Fruit fly (Drosophila melanogaster) whole organism, embryonic: ENCODE data around the gene Usp5.

ENCODE experiments used
- Ada2b ChIP-seq: fragments of 200-800 bp; sonication (Bioruptor generic); IDR thresholded peaks from 2 replicates; pipeline ENCODE4 v1.3.6; 2022; ENCODE audit warnings: missing biosample characterization, missing genetic modification characterization
- BtbVII ChIP-seq: fragments of 200-800 bp; sonication (Bioruptor generic); optimal IDR thresholded peaks from 3 replicates; lab custom pipeline; 2017; ENCODE audit warnings: missing biosample characterization, mild to moderate bottlenecking, missing genetic modification characterization
- Bteb2 ChIP-seq: fragments of 200-800 bp; sonication (Bioruptor generic); optimal IDR thresholded peaks from 2 replicates; lab custom pipeline; 2016; ENCODE audit warnings: missing biosample characterization, missing genetic modification characterization
- CG10267 ChIP-seq: fragments of 200-800 bp; sonication (Bioruptor generic); optimal IDR thresholded peaks from 2 replicates; lab custom pipeline; 2018; ENCODE audit warnings: missing biosample characterization, mild to moderate bottlenecking, missing genetic modification characterization, moderate library complexity
- CG11456 ChIP-seq: fragments of 200-800 bp; sonication (Bioruptor generic); IDR thresholded peaks from 3 replicates; pipeline ENCODE4 v1.3.6; 2022; ENCODE audit warnings: missing biosample characterization, missing genetic modification characterization
- CG11695 ChIP-seq: fragments of 200-800 bp; sonication (Bioruptor generic); IDR thresholded peaks from 3 replicates; pipeline ENCODE4 v1.3.6; 2022; ENCODE audit warnings: missing biosample characterization, missing genetic modification characterization
- CG11696 ChIP-seq: fragments of 200-800 bp; sonication (Bioruptor generic); IDR thresholded peaks from 2 replicates; pipeline ENCODE4 v1.3.6; 2022; ENCODE audit warnings: missing biosample characterization, missing genetic modification characterization
- CG13287 ChIP-seq: fragments of 200-800 bp; sonication (Bioruptor generic); IDR thresholded peaks from 2 replicates; pipeline ENCODE4 v1.3.6; 2022; ENCODE audit warnings: missing biosample characterization, missing genetic modification characterization; ENCODE audit not compliant: partially characterized antibody
- CG13894 ChIP-seq: fragments of 200-800 bp; sonication (Bioruptor generic); optimal IDR thresholded peaks from 3 replicates; lab custom pipeline; 2018; ENCODE audit warnings: missing biosample characterization, mild to moderate bottlenecking, missing genetic modification characterization, moderate library complexity
- CG15601 ChIP-seq: fragments of 200-800 bp; sonication (Bioruptor generic); optimal IDR thresholded peaks from 3 replicates; lab custom pipeline; 2019; ENCODE audit warnings: missing biosample characterization, mild to moderate bottlenecking, missing genetic modification characterization, moderate library complexity
- CG16815 ChIP-seq: fragments of 200-800 bp; sonication (Bioruptor generic); optimal IDR thresholded peaks from 3 replicates; lab custom pipeline; 2017; ENCODE audit warnings: missing biosample characterization, mild to moderate bottlenecking, missing genetic modification characterization
- CG17802 ChIP-seq: fragments of 200-800 bp; sonication (Bioruptor generic); optimal IDR thresholded peaks from 2 replicates; lab custom pipeline; 2018; ENCODE audit warnings: missing biosample characterization, mild to moderate bottlenecking, missing genetic modification characterization, moderate library complexity
- CG18476 ChIP-seq: fragments of 200-800 bp; sonication (Bioruptor generic); optimal IDR thresholded peaks from 2 replicates; lab custom pipeline; 2016; ENCODE audit warnings: missing biosample characterization, mild to moderate bottlenecking, missing genetic modification characterization
- CG2875 ChIP-seq: fragments of 200-800 bp; sonication (Bioruptor generic); optimal IDR thresholded peaks from 2 replicates; lab custom pipeline; 2017; ENCODE audit warnings: missing biosample characterization, mild to moderate bottlenecking, missing genetic modification characterization, missing genetic modification reagents
- CG2889 ChIP-seq: fragments of 200-800 bp; sonication (Bioruptor generic); IDR thresholded peaks from 3 replicates; pipeline ENCODE4 v1.3.6; 2022; ENCODE audit warnings: missing biosample characterization, missing genetic modification characterization
- CG31365 ChIP-seq: fragments of 200-800 bp; sonication (Bioruptor generic); optimal IDR thresholded peaks from 2 replicates; lab custom pipeline; 2018; ENCODE audit warnings: missing biosample characterization, mild to moderate bottlenecking, missing genetic modification characterization
- CG31388 ChIP-seq: fragments of 200-800 bp; sonication (Bioruptor generic); optimal IDR thresholded peaks from 2 replicates; lab custom pipeline; 2016; ENCODE audit warnings: missing biosample characterization, missing genetic modification characterization
- CG32772 ChIP-seq: fragments of 200-800 bp; sonication (Bioruptor generic); IDR thresholded peaks from 2 replicates; pipeline ENCODE4 v1.3.6; 2022; ENCODE audit warnings: missing biosample characterization, missing genetic modification characterization
- CG3995 ChIP-seq: fragments of 200-800 bp; sonication (Bioruptor generic); optimal IDR thresholded peaks from 3 replicates; lab custom pipeline; 2016; ENCODE audit warnings: missing biosample characterization, missing genetic modification characterization
- CG4404 ChIP-seq: fragments of 200-800 bp; sonication (Bioruptor generic); IDR thresholded peaks from 2 replicates; pipeline ENCODE4 v1.3.6; 2022; ENCODE audit warnings: missing biosample characterization, missing genetic modification characterization
- CG6254 ChIP-seq: fragments of 200-800 bp; sonication (Bioruptor generic); optimal IDR thresholded peaks from 3 replicates; lab custom pipeline; 2017; ENCODE audit warnings: mild to moderate bottlenecking, missing biosample characterization, missing genetic modification reagents, missing genetic modification characterization
- CG8388 ChIP-seq: fragments of 200-800 bp; sonication (Bioruptor generic); optimal IDR thresholded peaks from 2 replicates; lab custom pipeline; 2019; ENCODE audit warnings: missing biosample characterization, mild to moderate bottlenecking, missing genetic modification characterization, moderate library complexity
- Chrac-16 ChIP-seq: fragments of 200-800 bp; sonication (Bioruptor generic); optimal IDR thresholded peaks from 3 replicates; lab custom pipeline; 2016; ENCODE audit warnings: missing biosample characterization, missing genetic modification characterization
- D19A ChIP-seq: fragments of 200-800 bp; optimal IDR thresholded peaks from 3 replicates; lab custom pipeline; 2019; ENCODE audit warnings: missing biosample characterization, mild to moderate bottlenecking, missing genetic modification characterization, moderate library complexity
- Dll ChIP-seq: fragments of 200-800 bp; sonication (Bioruptor generic); IDR thresholded peaks from 4 replicates; pipeline ENCODE4 v1.3.6; 2022; ENCODE audit warnings: missing biosample characterization, missing genetic modification characterization; ENCODE audit not compliant: partially characterized antibody
- Ets65A ChIP-seq: fragments of 200-800 bp; sonication (Bioruptor generic); peaks from one replicate; lab custom pipeline; 2016; ENCODE audit warnings: missing biosample characterization, missing genetic modification characterization
- MBD-R2 ChIP-seq: fragments of 200-800 bp; sonication (Bioruptor generic); IDR thresholded peaks from 2 replicates; pipeline ENCODE4 v1.3.6; 2022; ENCODE audit warnings: missing biosample characterization, missing genetic modification characterization
- Neu2 ChIP-seq: fragments of 200-800 bp; sonication (Bioruptor generic); optimal IDR thresholded peaks from 3 replicates; lab custom pipeline; 2016; ENCODE audit warnings: missing biosample characterization, missing genetic modification characterization, borderline replicate concordance
- Poxn ChIP-seq: fragments of 200-800 bp; sonication (Bioruptor generic); IDR thresholded peaks from 2 replicates; pipeline ENCODE4 v1.3.6; 2022; ENCODE audit warnings: missing biosample characterization, missing genetic modification characterization
- Ravus ChIP-seq: fragments of 200-800 bp; sonication (Bioruptor generic); IDR thresholded peaks from 2 replicates; pipeline ENCODE4 v1.3.6; 2022; ENCODE audit warnings: missing biosample characterization, missing genetic modification characterization
- Taf1 ChIP-seq: fragments of 200-800 bp; sonication (Bioruptor generic); IDR thresholded peaks from 2 replicates; pipeline ENCODE4 v1.3.6; 2022; ENCODE audit warnings: missing biosample characterization, missing genetic modification characterization
- Vsx1 ChIP-seq: fragments of 200-800 bp; sonication (Bioruptor generic); optimal IDR thresholded peaks from 2 replicates; lab custom pipeline; 2017; ENCODE audit warnings: missing biosample characterization, mild to moderate bottlenecking, missing genetic modification characterization, missing genetic modification reagents
- bigmax ChIP-seq: fragments of 200-800 bp; sonication (Bioruptor generic); optimal IDR thresholded peaks from 2 replicates; lab custom pipeline; 2018; ENCODE audit warnings: missing biosample characterization, mild to moderate bottlenecking, missing genetic modification characterization
- bowl ChIP-seq: fragments of 200-800 bp; sonication (Bioruptor generic); IDR thresholded peaks from 2 replicates; pipeline ENCODE4 v1.3.6; 2022; ENCODE audit warnings: missing biosample characterization, missing genetic modification characterization
- cg ChIP-seq: fragments of 200-800 bp; sonication (Bioruptor generic); optimal IDR thresholded peaks from 3 replicates; lab custom pipeline; 2019; ENCODE audit warnings: missing biosample characterization, mild to moderate bottlenecking, missing genetic modification characterization, moderate library complexity
- corto ChIP-seq: fragments of 200-800 bp; sonication (Bioruptor generic); optimal IDR thresholded peaks from 2 replicates; lab custom pipeline; 2016; ENCODE audit warnings: missing biosample characterization, mild to moderate bottlenecking, missing genetic modification characterization, moderate library complexity
- cwo ChIP-seq: fragments of 200-800 bp; sonication (Bioruptor generic); optimal IDR thresholded peaks from 3 replicates; lab custom pipeline; 2017; ENCODE audit warnings: missing biosample characterization, missing genetic modification characterization, mild to moderate bottlenecking, moderate library complexity, missing genetic modification reagents
- ems ChIP-seq: fragments of 200-800 bp; sonication (Bioruptor generic); optimal IDR thresholded peaks from 3 replicates; lab custom pipeline; 2016; ENCODE audit warnings: missing biosample characterization, missing genetic modification characterization
- h ChIP-seq: fragments of >200 bp; optimal IDR thresholded peaks from 2 replicates; lab custom pipeline; 2017
- her ChIP-seq: fragments of 200-800 bp; sonication (Bioruptor generic); optimal IDR thresholded peaks from 2 replicates; lab custom pipeline; 2016; ENCODE audit warnings: missing biosample characterization, missing genetic modification characterization
- hth ChIP-seq: fragments of >200 bp; optimal IDR thresholded peaks from 2 replicates; lab custom pipeline; 2017; ENCODE audit warnings: inconsistent platforms
- lbe ChIP-seq: fragments of 200-800 bp; sonication (Bioruptor generic); optimal IDR thresholded peaks from 2 replicates; lab custom pipeline; 2016; ENCODE audit warnings: missing biosample characterization, mild to moderate bottlenecking, missing genetic modification characterization
- maf-S ChIP-seq: fragments of 200-800 bp; sonication (Bioruptor generic); optimal IDR thresholded peaks from 2 replicates; lab custom pipeline; 2016; ENCODE audit warnings: missing biosample characterization, missing genetic modification characterization
- onecut ChIP-seq: fragments of 200-800 bp; sonication (Bioruptor generic); IDR thresholded peaks from 2 replicates; pipeline ENCODE4 v1.3.6; 2022; ENCODE audit warnings: missing biosample characterization, missing genetic modification characterization
- org-1 ChIP-seq: fragments of 200-800 bp; sonication (Bioruptor generic); optimal IDR thresholded peaks from 2 replicates; lab custom pipeline; 2017; ENCODE audit warnings: missing biosample characterization, missing genetic modification characterization
- psq ChIP-seq: fragments of 200-800 bp; sonication (Bioruptor generic); optimal IDR thresholded peaks from 2 replicates; lab custom pipeline; 2017; ENCODE audit warnings: missing biosample characterization, missing genetic modification characterization
- sd ChIP-seq: fragments of 200-800 bp; sonication (Bioruptor generic); optimal IDR thresholded peaks from 3 replicates; lab custom pipeline; 2018; ENCODE audit warnings: missing biosample characterization, mild to moderate bottlenecking, missing genetic modification characterization, moderate library complexity
- seq ChIP-seq: fragments of 200-800 bp; sonication (Bioruptor generic); IDR thresholded peaks from 2 replicates; pipeline ENCODE4 v1.3.6; 2022; ENCODE audit warnings: missing biosample characterization, missing genetic modification characterization
- slbo ChIP-seq: fragments of 200-800 bp; sonication (Bioruptor generic); IDR thresholded peaks from 2 replicates; pipeline ENCODE4 v1.3.6; 2022; ENCODE audit warnings: missing biosample characterization, missing genetic modification characterization
- toy ChIP-seq: fragments of 200-800 bp; sonication (Bioruptor generic); IDR thresholded peaks from 2 replicates; pipeline ENCODE4 v1.3.6; 2022; ENCODE audit warnings: missing biosample characterization, missing genetic modification characterization
- vfl ChIP-seq: fragments of 200-800 bp; sonication (Bioruptor generic); optimal IDR thresholded peaks from 2 replicates; lab custom pipeline; 2016; ENCODE audit warnings: missing biosample characterization, missing genetic modification characterization
- wek ChIP-seq: fragments of 200-800 bp; sonication (Bioruptor generic); optimal IDR thresholded peaks from 3 replicates; lab custom pipeline; 2018; ENCODE audit warnings: missing biosample characterization, mild to moderate bottlenecking, missing genetic modification characterization, moderate library complexity

Usp5 gene

dm6 chr3L:3179474-3179873, 31.3 kb upstream of the Usp5 start (continued):
- peak; percentile 83 for TF ChIP-seq CG2875
- TF ChIP-seq onecut, result peak; percentile 80
- peak; percentile 99 for TF ChIP-seq CG11696 (GFP tag; lab: Robert Waterston, UW)
- peak; percentile 74 for TF ChIP-seq CG4404 (GFP tag; lab: Robert Waterston, UW)
- TF ChIP-seq MBD-R2, result peak; percentile 76
- TF ChIP-seq CG13287 (GFP tag; lab: Robert Waterston, UW), result no peak
- peak; percentile 61 for TF ChIP-seq CG13894
- TF ChIP-seq Poxn (GFP tag; lab: Robert Waterston, UW), result peak; percentile 68
- peak; percentile 94 for TF ChIP-seq Ada2b (GFP tag; lab: Robert Waterston, UW)
- TF ChIP-seq Bteb2, result peak; percentile 81
- TF ChIP-seq CG17802 (tag; lab: Kevin White, UChicago), result peak; percentile 68
- no peak for TF ChIP-seq Dll
- TF ChIP-seq toy (GFP tag; lab: Robert Waterston, UW), result peak; percentile 67; the same call in 1 of the 2 replicates
- TF ChIP-seq lbe, result peak; percentile 88
- peak; percentile 48; the same call in 1 of the 3 replicates for TF ChIP-seq CG2889
- TF ChIP-seq CG18476 (GFP tag; lab: Kevin White, UChicago), result peak; percentile 82
- TF ChIP-seq BtbVII (GFP tag; lab: Kevin White, UChicago), result peak; percentile 92
- peak; percentile 43 for TF ChIP-seq psq (GFP tag; lab: Kevin White, UChicago)
- TF ChIP-seq CG31388 (GFP tag; lab: Kevin White, UChicago), result peak; percentile 44
- TF ChIP-seq cwo (GFP tag; lab: Kevin White, UChicago), result peak; percentile 85
- TF ChIP-seq Ravus, result peak; percentile 53
- TF ChIP-seq seq (GFP tag; lab: Robert Waterston, UW), result peak; percentile 82
- TF ChIP-seq wek, result peak; percentile 48
- peak; percentile 82 for TF ChIP-seq Taf1 (GFP tag; lab: Robert Waterston, UW)
- TF ChIP-seq cg (GFP tag; lab: Kevin White, UChicago), result no peak
- peak; percentile 88 for TF ChIP-seq ems (GFP tag; lab: Kevin White, UChicago)
- peak; percentile 19 for TF ChIP-seq bigmax (GFP tag; lab: Kevin White, UChicago)
- peak; percentile 72 for TF ChIP-seq CG31365 (tag; lab: Kevin White, UChicago)
- TF ChIP-seq CG15601 (tag; lab: Kevin White, UChicago), result no peak
- TF ChIP-seq slbo (GFP tag; lab: Robert Waterston, UW), result peak; percentile 85
- peak; percentile 77 for TF ChIP-seq corto (GFP tag; lab: Kevin White, UChicago)
- no peak for TF ChIP-seq hth (lab: Kevin White, UChicago)
- peak; percentile 84 for TF ChIP-seq CG8388 (GFP tag; lab: Kevin White, UChicago)
- TF ChIP-seq Neu2, result no peak
- TF ChIP-seq CG6254 (GFP tag; lab: Kevin White, UChicago), result peak; percentile 88
- peak; percentile 44; the same call in 1 of the 2 replicates for TF ChIP-seq bowl
- peak; percentile 52 for TF ChIP-seq CG3995
- peak; percentile 80 for TF ChIP-seq vfl (GFP tag; lab: Kevin White, UChicago)
- TF ChIP-seq org-1 (GFP tag; lab: Kevin White, UChicago), result peak; percentile 83
- TF ChIP-seq maf-S (GFP tag; lab: Kevin White, UChicago), result peak; percentile 80
- no peak for TF ChIP-seq sd
- peak; percentile 81 for TF ChIP-seq Chrac-16 (GFP tag; lab: Kevin White, UChicago)
- peak; percentile 92 for TF ChIP-seq CG11456 (GFP tag; lab: Robert Waterston, UW)
- TF ChIP-seq h (lab: Kevin White, UChicago), result no peak
- TF ChIP-seq Vsx1, result no peak
- peak; percentile 76 for TF ChIP-seq her
- peak; percentile 94 for TF ChIP-seq CG11695 (GFP tag; lab: Robert Waterston, UW)
- peak; percentile 57 for TF ChIP-seq CG16815 (GFP tag; lab: Kevin White, UChicago)
- TF ChIP-seq Ets65A, result peak; percentile 86
- TF ChIP-seq CG32772 (GFP tag; lab: Robert Waterston, UW), result peak; percentile 87
- peak; percentile 83 for TF ChIP-seq CG10267 (tag; lab: Kevin White, UChicago)
- no peak for TF ChIP-seq D19A (tag; lab: Kevin White, UChicago)
